Fruit fly (Drosophila melanogaster): ENCODE data around the gene CG43083.

CG43083 gene

dm6 chr3L:15619626-15620247, 28.6 kb upstream of the CG43083 start, which contains the start of gene Phs (continued):
- peak; percentile 80 for TF ChIP-seq Gug (GFP tag; IDR thresholded peaks at IDR 0.05)
- TF ChIP-seq lbe (GFP tag; optimal IDR thresholded peaks at IDR 0.05) = peak; percentile 84
- TF ChIP-seq CG7556 (GFP tag; optimal IDR thresholded peaks at IDR 0.05) = peak; percentile 69
- TF ChIP-seq ci (GFP tag; IDR thresholded peaks at IDR 0.05) = peak; percentile 87
- TF ChIP-seq HHEX (GFP tag; optimal IDR thresholded peaks at IDR 0.05) = peak; percentile 76
- peak; percentile 91 for TF ChIP-seq CG11247 (GFP tag; IDR thresholded peaks at IDR 0.05)
- peak; percentile 53; the same call in 1 of the 3 replicates for TF ChIP-seq ase (GFP tag; IDR thresholded peaks at IDR 0.05)
- TF ChIP-seq CG6175 (GFP tag; IDR thresholded peaks at IDR 0.05) = peak; percentile 82
- peak; percentile 54; the same call in 1 of the 2 replicates for TF ChIP-seq CG6272 (GFP tag; IDR thresholded peaks at IDR 0.05)
- peak; percentile 88 for TF ChIP-seq CG11085 (GFP tag; IDR thresholded peaks at IDR 0.05)
- peak; percentile 91 for TF ChIP-seq tin (GFP tag; optimal IDR thresholded peaks at IDR 0.05)
- TF ChIP-seq ewg (GFP tag; optimal IDR thresholded peaks at IDR 0.05) = peak; percentile 82
- TF ChIP-seq CG5953 (GFP tag; IDR thresholded peaks at IDR 0.05) = peak; percentile 65
- peak; percentile 7 for TF ChIP-seq CG6854 (GFP tag; optimal IDR thresholded peaks at IDR 0.05)
- peak; percentile 61; the same call in 1 of the 2 replicates for TF ChIP-seq gsb (GFP tag; IDR thresholded peaks at IDR 0.05)
- peak; percentile 25 for TF ChIP-seq pfk (GFP tag; optimal IDR thresholded peaks at IDR 0.05)
- no peak; the same call in 1 of the 2 replicates for TF ChIP-seq toy (GFP tag; IDR thresholded peaks at IDR 0.05)
- no peak for TF ChIP-seq CG2129 (GFP tag; IDR thresholded peaks at IDR 0.05; ENCODE audit: partially characterized antibody)
- TF ChIP-seq H2.0 (GFP tag; IDR thresholded peaks at IDR 0.05) = peak; percentile 79
- peak; percentile 82 for TF ChIP-seq ranshi (GFP tag; IDR thresholded peaks at IDR 0.05)
- TF ChIP-seq CoRest (tag; optimal IDR thresholded peaks at IDR 0.05) = peak; percentile 57
- peak; percentile 40 for TF ChIP-seq Six4 (GFP tag; optimal IDR thresholded peaks at IDR 0.05)
- peak; percentile 56 for TF ChIP-seq psq (GFP tag; optimal IDR thresholded peaks at IDR 0.05)
- peak; percentile 57 for TF ChIP-seq MESR4 (GFP tag; optimal IDR thresholded peaks at IDR 0.05)
- peak; percentile 19 for TF ChIP-seq CG1529 (GFP tag; optimal IDR thresholded peaks at IDR 0.05)
- peak; percentile 90 for TF ChIP-seq CG8944 (GFP tag; optimal IDR thresholded peaks at IDR 0.05)

- TF ChIP-seq nerfin-1 (tag; optimal IDR thresholded peaks at IDR 0.05) (peak; percentile 33), ase (GFP tag; IDR thresholded peaks at IDR 0.05) (peak; percentile 50; the same call in 1 of the 3 replicates), gsb-n (tag; optimal IDR thresholded peaks at IDR 0.05) (peak; percentile 27), Trl (optimal IDR thresholded peaks at IDR 0.05) (peak in 1 of 2 experiments; percentile 19), Trl (GFP tag; optimal IDR thresholded peaks at IDR 0.05) (no peak), pros (GFP tag; optimal IDR thresholded peaks at IDR 0.05) (peak; percentile 72), exex (tag; optimal IDR thresholded peaks at IDR 0.05) (no peak), seq (GFP tag; IDR thresholded peaks at IDR 0.05) (peak; percentile 74; the same call in 1 of the 2 replicates), CG8924 (tag; optimal IDR thresholded peaks at IDR 0.05) (peak; percentile 35), Hr78 (GFP tag; optimal IDR thresholded peaks at IDR 0.05) (no peak), abd-A (tag; optimal IDR thresholded peaks at IDR 0.05) (peak; percentile 17), CG9609 (GFP tag; optimal IDR thresholded peaks at IDR 0.05) (no peak), kni (GFP tag; optimal IDR thresholded peaks at IDR 0.05) (peak; percentile 18), zfh1 (GFP tag; IDR thresholded peaks at IDR 0.05) (0 out of 3 replicates have a peak, but pooled peaks have one; percentile 12), Mes4 (GFP tag; optimal IDR thresholded peaks at IDR 0.05) (no peak)
These were observed 24.3 kb upstream of the CG43083 start for dm6 chr3L:15624097-15624496.
